Worm (Caenorhabditis elegans): Measurements from ENCODE around the gene F28A12.3.
A peak's percentile ranks its signal among the peaks of the same experiment; 100 is the strongest.

DNA sequence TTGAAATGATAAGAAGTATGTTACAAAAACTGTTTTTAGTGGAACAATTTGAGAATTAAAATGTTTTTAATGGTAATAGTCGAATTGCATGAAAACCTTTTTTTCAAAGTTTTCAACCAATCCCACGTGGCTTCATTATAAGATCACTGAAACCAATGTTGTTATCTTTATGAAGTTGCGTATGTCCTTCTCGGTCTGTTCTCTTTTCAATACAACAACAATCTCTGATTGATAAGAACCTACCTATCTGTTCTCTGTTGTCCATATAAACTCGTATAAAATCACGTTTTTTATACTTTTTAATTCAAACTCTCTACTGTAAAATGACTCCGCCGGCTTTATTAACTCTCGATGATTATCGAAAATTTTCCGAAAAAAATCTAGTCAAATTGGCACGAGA lies 37.9 kb downstream of the F28A12.3 start, which contains the start of gene F41E6.5:
- TF ChIP-seq lin-39 (tag; optimal IDR thresholded peaks at IDR 0.05) = no peak
- TF ChIP-seq lin-15B (tag; optimal IDR thresholded peaks at IDR 0.05) = no peak
- no peak for TF ChIP-seq unc-98 (GFP tag; IDR thresholded peaks at IDR 0.05)
- TF ChIP-seq ztf-4 (tag; optimal IDR thresholded peaks at IDR 0.05) = no peak
- no peak for TF ChIP-seq tbx-2 (tag; optimal IDR thresholded peaks at IDR 0.05)
- TF ChIP-seq elt-3 (tag; optimal IDR thresholded peaks at IDR 0.05) = peak in 3 of 6 experiments; percentile 12 to 91 (median 24)
- no peak for TF ChIP-seq nhr-28 (tag; optimal IDR thresholded peaks at IDR 0.05)
